Worm (Caenorhabditis elegans) whole organism, late embryonic: ENCODE measurements around the gene lgmn-1.
A peak's percentile ranks its signal among the peaks of the same experiment; 100 is the strongest.

Experiments used
- C08G9.2 ChIP-seq: sonication (generic microtip); optimal IDR thresholded peaks from 2 replicates; lab custom pipeline; 2016; ENCODE audit warnings: mild to moderate bottlenecking, missing genetic modification characterization, moderate library complexity, missing compliant biosample characterization
- C38D4.7 ChIP-seq: fragments of 200-800 bp; sonication (Bioruptor generic); optimal IDR thresholded peaks from 2 replicates; lab custom pipeline; 2018; ENCODE audit warnings: mild to moderate bottlenecking, missing genetic modification characterization, moderate library complexity, missing compliant biosample characterization
- F13H6.1 ChIP-seq: sonication (generic microtip); optimal IDR thresholded peaks from 2 replicates; lab custom pipeline; 2016; ENCODE audit warnings: missing genetic modification characterization, missing compliant biosample characterization
- T23F11.4 ChIP-seq: fragments of 200-800 bp; sonication (Bioruptor generic); optimal IDR thresholded peaks from 2 replicates; lab custom pipeline; 2018; ENCODE audit warnings: mild to moderate bottlenecking, missing genetic modification characterization, missing compliant biosample characterization
- Y22D7AL.16 ChIP-seq: sonication (generic microtip); optimal IDR thresholded peaks from 2 replicates; lab custom pipeline; 2016; ENCODE audit warnings: missing genetic modification characterization, missing compliant biosample characterization
- ama-1 ChIP-seq: fragments of 150-350 bp; optimal IDR thresholded peaks from 2 replicates; lab custom pipeline; 2014
- ceh-14 ChIP-seq: sonication (generic microtip); optimal IDR thresholded peaks from 2 replicates; lab custom pipeline; 2016; ENCODE audit warnings: missing genotype, missing genetic modification characterization, missing compliant biosample characterization
- ceh-19 ChIP-seq: fragments of 200-800 bp; sonication (Bioruptor generic); optimal IDR thresholded peaks from 2 replicates; lab custom pipeline; 2018; ENCODE audit warnings: mild to moderate bottlenecking, missing genetic modification characterization, missing compliant biosample characterization
- ceh-2 ChIP-seq: sonication (generic microtip); optimal IDR thresholded peaks from 2 replicates; lab custom pipeline; 2016; ENCODE audit warnings: missing genotype, missing genetic modification characterization, missing compliant biosample characterization
- ceh-22 ChIP-seq: sonication (generic microtip); optimal IDR thresholded peaks from 2 replicates; lab custom pipeline; 2017; ENCODE audit warnings: missing biosample characterization, missing genetic modification characterization
- ceh-30 ChIP-seq: fragments of 150-350 bp; optimal IDR thresholded peaks from 2 replicates; lab custom pipeline; 2014; ENCODE audit warnings: missing biosample characterization, missing genetic modification characterization
- ceh-9 ChIP-seq: sonication (generic microtip); optimal IDR thresholded peaks from 2 replicates; lab custom pipeline; 2016; ENCODE audit warnings: mild to moderate bottlenecking, missing genetic modification characterization, inconsistent platforms, missing compliant biosample characterization
- dmd-4 ChIP-seq: sonication (generic microtip); optimal IDR thresholded peaks from 2 replicates; lab custom pipeline; 2016; ENCODE audit warnings: borderline replicate concordance, missing genetic modification characterization, missing compliant biosample characterization
- dve-1 ChIP-seq: sonication (generic microtip); optimal IDR thresholded peaks from 2 replicates; lab custom pipeline; 2017; ENCODE audit warnings: antibody characterized with exemption, mild to moderate bottlenecking, missing genetic modification characterization, missing compliant biosample characterization
- elt-2 ChIP-seq: sonication (generic microtip); optimal IDR thresholded peaks from 2 replicates; lab custom pipeline; 2016; ENCODE audit warnings: missing genetic modification reagents, missing genetic modification characterization, missing compliant biosample characterization
- elt-4 ChIP-seq: sonication (generic microtip); optimal IDR thresholded peaks from 2 replicates; lab custom pipeline; 2016; ENCODE audit warnings: missing genetic modification characterization, missing compliant biosample characterization
- ets-4 ChIP-seq: sonication (generic microtip); optimal IDR thresholded peaks from 2 replicates; lab custom pipeline; 2016; ENCODE audit warnings: missing genetic modification characterization, missing compliant biosample characterization
- fax-1 ChIP-seq: sonication (generic microtip); optimal IDR thresholded peaks from 2 replicates; lab custom pipeline; 2016; ENCODE audit warnings: missing genotype, missing genetic modification characterization, missing compliant biosample characterization
- fkh-10 ChIP-seq: fragments of 150-350 bp; optimal IDR thresholded peaks from 2 replicates; lab custom pipeline; 2014; ENCODE audit warnings: missing biosample characterization, missing genetic modification reagents, missing genetic modification characterization
- hlh-13 ChIP-seq: fragments of 200-800 bp; sonication (Bioruptor generic); optimal IDR thresholded peaks from 2 replicates; lab custom pipeline; 2018; ENCODE audit warnings: mild to moderate bottlenecking, missing genetic modification characterization, missing compliant biosample characterization
- hlh-15 ChIP-seq: sonication (generic microtip); optimal IDR thresholded peaks from 2 replicates; lab custom pipeline; 2016; ENCODE audit warnings: missing genetic modification characterization, missing compliant biosample characterization
- hlh-30 ChIP-seq: sonication (generic microtip); optimal IDR thresholded peaks from 2 replicates; lab custom pipeline; 2017; ENCODE audit warnings: antibody characterized with exemption, missing genetic modification characterization, missing compliant biosample characterization; ENCODE audit not compliant: insufficient read depth
- lim-6 ChIP-seq: sonication (generic microtip); optimal IDR thresholded peaks from 2 replicates; lab custom pipeline; 2016; ENCODE audit warnings: missing genetic modification characterization, missing compliant biosample characterization
- madf-2 ChIP-seq: sonication (generic microtip); optimal IDR thresholded peaks from 2 replicates; lab custom pipeline; 2017; ENCODE audit warnings: missing genetic modification characterization, missing compliant biosample characterization
- nfya-1 ChIP-seq: sonication (generic microtip); optimal IDR thresholded peaks from 2 replicates; lab custom pipeline; 2017; ENCODE audit warnings: missing genetic modification characterization, mild to moderate bottlenecking, missing compliant biosample characterization, antibody characterized with exemption, moderate library complexity
- nhr-232 ChIP-seq: sonication (generic microtip); optimal IDR thresholded peaks from 2 replicates; lab custom pipeline; 2016; ENCODE audit warnings: missing genetic modification characterization, missing compliant biosample characterization
- pha-2 ChIP-seq: sonication (generic microtip); optimal IDR thresholded peaks from 2 replicates; lab custom pipeline; 2017; ENCODE audit warnings: mild to moderate bottlenecking, missing genetic modification characterization, missing compliant biosample characterization
- pha-4 ChIP-seq: fragments of 150-350 bp; optimal IDR thresholded peaks from 2 replicates; lab custom pipeline; 2018; ENCODE audit warnings: missing biosample characterization, missing genetic modification reagents, missing genetic modification characterization
- pqm-1 ChIP-seq: sonication (generic microtip); optimal IDR thresholded peaks from 2 replicates; lab custom pipeline; 2016; ENCODE audit warnings: missing genetic modification characterization, missing compliant biosample characterization
- pros-1 ChIP-seq: fragments of 150-350 bp; optimal IDR thresholded peaks from 2 replicates; lab custom pipeline; 2014; ENCODE audit warnings: missing biosample characterization, missing genetic modification reagents, missing genetic modification characterization
- rnt-1 ChIP-seq: sonication (generic microtip); optimal IDR thresholded peaks from 2 replicates; lab custom pipeline; 2016; ENCODE audit warnings: missing genetic modification characterization, missing compliant biosample characterization
- sdc-2 ChIP-seq: sonication (generic microtip); optimal IDR thresholded peaks from 2 replicates; lab custom pipeline; 2016; ENCODE audit warnings: missing genotype, missing genetic modification characterization, missing compliant biosample characterization
- sox-4 ChIP-seq: sonication (generic microtip); optimal IDR thresholded peaks from 2 replicates; lab custom pipeline; 2017; ENCODE audit warnings: mild to moderate bottlenecking, missing genetic modification characterization, inconsistent platforms, missing compliant biosample characterization
- syd-9 ChIP-seq: sonication (generic microtip); optimal IDR thresholded peaks from 2 replicates; lab custom pipeline; 2016; ENCODE audit warnings: mild to moderate bottlenecking, missing genetic modification characterization, moderate library complexity, missing compliant biosample characterization
- tbx-2 ChIP-seq: sonication (generic microtip); optimal IDR thresholded peaks from 2 replicates; lab custom pipeline; 2016; ENCODE audit warnings: missing genetic modification characterization, missing compliant biosample characterization
- tbx-7 ChIP-seq: sonication (generic microtip); optimal IDR thresholded peaks from 2 replicates; lab custom pipeline; 2016; ENCODE audit warnings: missing genotype, missing genetic modification characterization, missing compliant biosample characterization
- ttx-3 ChIP-seq: sonication (generic microtip); optimal IDR thresholded peaks from 2 replicates; lab custom pipeline; 2016; ENCODE audit warnings: missing genetic modification reagents, missing genetic modification characterization, missing compliant biosample characterization
- unc-42 ChIP-seq: sonication (generic microtip); optimal IDR thresholded peaks from 2 replicates; lab custom pipeline; 2016; ENCODE audit warnings: missing genotype, missing genetic modification characterization, missing compliant biosample characterization
- unc-55 ChIP-seq: sonication (generic microtip); optimal IDR thresholded peaks from 2 replicates; lab custom pipeline; 2017; ENCODE audit warnings: missing biosample characterization, missing genetic modification reagents, missing genetic modification characterization
- unc-86 ChIP-seq: sonication (generic microtip); optimal IDR thresholded peaks from 2 replicates; lab custom pipeline; 2016; ENCODE audit warnings: missing genetic modification characterization, missing compliant biosample characterization
- ztf-16 ChIP-seq: sonication (generic microtip); optimal IDR thresholded peaks from 2 replicates; lab custom pipeline; 2017; ENCODE audit warnings: missing genetic modification characterization, missing compliant biosample characterization

lgmn-1 gene

DNA sequence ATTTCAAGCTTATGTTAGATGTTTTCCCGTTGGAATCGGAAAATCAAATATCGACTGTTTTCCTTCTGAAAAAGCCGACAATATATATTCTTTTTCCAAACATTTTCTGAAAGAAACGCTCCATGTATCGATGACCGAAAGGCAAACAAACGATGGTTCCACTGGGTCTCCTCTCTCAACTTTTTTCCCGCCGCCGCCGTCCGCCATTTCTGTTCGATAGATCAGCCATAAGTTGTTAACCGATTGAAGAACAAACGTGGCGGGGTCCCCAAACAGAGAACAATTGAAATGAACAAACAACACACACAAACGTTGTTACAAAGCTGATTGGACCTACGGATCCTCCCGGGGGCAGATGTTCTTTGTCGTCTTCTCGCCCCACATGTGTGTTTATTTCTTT lies 46.2 kb upstream of the lgmn-1 start:
- TF ChIP-seq pros-1 (tag; lab: Kevin White, UChicago), result no peak
- TF ChIP-seq Y22D7AL.16, result no peak
- TF ChIP-seq fax-1 (tag; lab: Kevin White, UChicago), result no peak
- TF ChIP-seq C08G9.2 (tag; lab: Kevin White, UChicago), result no peak
- no peak for TF ChIP-seq sdc-2 (tag; lab: Kevin White, UChicago)
- TF ChIP-seq hlh-13, result no peak
- no peak for TF ChIP-seq pha-4
- no peak for TF ChIP-seq unc-42
- no peak for TF ChIP-seq dmd-4 (tag; lab: Kevin White, UChicago)
- TF ChIP-seq C38D4.7 (GFP tag; lab: Kevin White, UChicago), result no peak
- TF ChIP-seq madf-2 (tag; lab: Kevin White, UChicago), result no peak
- TF ChIP-seq ceh-14 (tag; lab: Kevin White, UChicago), result no peak
- no peak for TF ChIP-seq ceh-22
- no peak for TF ChIP-seq ztf-16 (tag; lab: Kevin White, UChicago)
- no peak for TF ChIP-seq ceh-30 (tag; lab: Kevin White, UChicago)

DNA sequence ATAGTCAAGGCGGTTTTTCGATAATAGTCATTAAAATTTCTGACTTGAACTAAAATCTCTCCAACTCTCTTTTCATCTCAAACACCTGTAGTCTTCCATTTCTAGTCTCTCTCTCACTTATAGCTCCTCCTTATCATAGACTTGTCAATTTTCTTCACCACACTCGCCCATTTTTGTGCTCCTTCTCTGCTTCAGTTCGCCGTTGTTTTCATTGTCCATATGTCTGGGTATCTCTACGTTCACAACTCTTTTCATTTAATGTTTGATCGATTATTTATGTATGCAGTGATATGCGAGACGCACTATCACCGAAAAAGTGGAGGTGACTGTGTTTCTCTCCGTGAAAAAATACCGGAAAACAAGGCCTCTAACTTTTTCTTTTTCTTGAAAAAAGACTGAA lies 45.1 kb upstream of the lgmn-1 start:
- no peak for TF ChIP-seq pha-2
- TF ChIP-seq ceh-19, result no peak
- no peak for TF ChIP-seq ceh-14 (tag; lab: Kevin White, UChicago)
- no peak for TF ChIP-seq ets-4 (tag; lab: Kevin White, UChicago)
- TF ChIP-seq elt-2 (tag; lab: Kevin White, UChicago), result peak; percentile 32

DNA sequence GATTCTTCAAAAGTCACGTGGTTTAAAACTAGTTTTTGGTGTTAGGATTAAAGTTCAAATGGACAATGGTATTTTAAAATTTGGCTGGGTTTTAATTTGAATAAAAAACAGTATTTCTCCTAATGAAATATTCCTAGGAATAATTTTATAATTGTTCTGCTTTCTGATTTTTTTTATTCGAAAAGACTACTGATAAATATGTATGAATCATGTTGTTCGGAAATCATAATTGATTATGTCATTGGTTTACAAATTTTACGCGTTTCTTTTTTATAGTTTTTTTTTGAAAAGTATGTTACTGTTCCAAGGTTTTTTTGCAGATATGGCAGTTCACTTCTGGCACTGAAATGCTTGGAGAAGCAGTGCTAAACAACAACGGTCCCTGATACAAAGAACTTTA lies 44.5 kb upstream of the lgmn-1 start, which contains the start of gene F28C1.3:
TSS of gene F28C1.3 (plus strand) at position 301 of the 400 bp plus-strand sequence.
- TF ChIP-seq pha-4 (no peak), pqm-1 (tag; lab: Kevin White, UChicago) (no peak), ama-1 (lab: Kevin White, UChicago) (no peak), T23F11.4 (no peak), F13H6.1 (tag; lab: Kevin White, UChicago) (no peak), fkh-10 (GFP tag; lab: Kevin White, UChicago) (no peak), unc-55 (GFP tag; lab: Kevin White, UChicago) (no peak), unc-86 (no peak), hlh-15 (tag; lab: Kevin White, UChicago) (no peak), lim-6 (tag; lab: Kevin White, UChicago) (no peak)

DNA sequence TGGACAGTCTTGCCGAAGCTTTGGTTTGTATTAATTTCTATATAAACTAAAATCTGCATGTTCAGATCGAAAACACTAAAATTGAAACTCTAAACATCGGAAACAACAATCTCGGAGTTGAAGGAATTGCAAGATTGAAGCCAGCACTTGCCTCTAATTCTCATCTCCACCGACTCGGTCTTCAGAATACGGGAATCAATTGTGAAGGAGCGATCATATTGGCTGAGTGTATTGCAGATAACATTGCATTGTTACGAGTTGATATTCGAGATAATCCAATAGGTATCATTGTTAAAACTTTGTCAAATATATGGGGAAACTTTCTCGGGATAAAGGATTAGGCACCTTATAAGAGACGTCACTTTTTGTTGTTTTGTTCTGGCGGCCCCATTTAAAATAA lies 42.5 kb upstream of the lgmn-1 start:
- TF ChIP-seq elt-4 (tag; lab: Kevin White, UChicago), result no peak
- no peak for TF ChIP-seq rnt-1 (tag; lab: Kevin White, UChicago)
- no peak for TF ChIP-seq tbx-7 (tag; lab: Kevin White, UChicago)
- TF ChIP-seq ets-4 (tag; lab: Kevin White, UChicago), result no peak
- no peak for TF ChIP-seq tbx-2 (tag; lab: Kevin White, UChicago)
- no peak for TF ChIP-seq sox-4 (tag; lab: Kevin White, UChicago)
- no peak for TF ChIP-seq ceh-2 (tag; lab: Kevin White, UChicago)
- no peak for TF ChIP-seq ceh-9
- TF ChIP-seq hlh-30 (tag; lab: Kevin White, UChicago), result no peak
- TF ChIP-seq dve-1 (tag; lab: Kevin White, UChicago), result no peak
- no peak for TF ChIP-seq ztf-16 (tag; lab: Kevin White, UChicago)
- no peak for TF ChIP-seq nhr-232 (tag; lab: Kevin White, UChicago)
- TF ChIP-seq ttx-3 (tag; lab: Kevin White, UChicago), result no peak
- TF ChIP-seq pha-2, result no peak
- TF ChIP-seq syd-9, result no peak
- no peak for TF ChIP-seq pros-1 (tag; lab: Kevin White, UChicago)
- TF ChIP-seq nfya-1 (tag; lab: Kevin White, UChicago), result no peak
- no peak for TF ChIP-seq unc-55 (GFP tag; lab: Kevin White, UChicago)
- no peak for TF ChIP-seq pqm-1 (tag; lab: Kevin White, UChicago)
- TF ChIP-seq unc-42, result no peak
